Worm (Caenorhabditis elegans) whole organism, young adult: ENCODE results near the gene degt-1.

ENCODE experiments used
- B0019.2 ChIP-seq: fragments of 200-800 bp; sonication (Bioruptor generic); conservative IDR thresholded peaks from 2 replicates; pipeline ENCODE4 v1.3.6; 2022; ENCODE audit warnings: missing genetic modification reagents, missing genetic modification characterization, missing compliant biosample characterization
- F22D6.2 ChIP-seq: sonication (generic microtip); optimal IDR thresholded peaks from 2 replicates; lab custom pipeline; 2016; ENCODE audit warnings: mild to moderate bottlenecking, missing genetic modification characterization, missing compliant biosample characterization
- F37B4.10 ChIP-seq: fragments of 200-800 bp; sonication (Bioruptor generic); IDR thresholded peaks from 2 replicates; pipeline ENCODE4 v1.3.6; 2022; ENCODE audit warnings: missing genetic modification characterization, missing compliant biosample characterization
- F49E8.2 ChIP-seq: sonication (generic microtip); optimal IDR thresholded peaks from 3 replicates; lab custom pipeline; 2017; ENCODE audit warnings: missing genetic modification characterization, mild to moderate bottlenecking, missing compliant biosample characterization, antibody characterized with exemption, moderate library complexity; ENCODE audit not compliant: insufficient read depth
- F57A8.1 ChIP-seq: fragments of 200-800 bp; sonication (Bioruptor generic); optimal IDR thresholded peaks from 2 replicates; lab custom pipeline; 2018; ENCODE audit warnings: mild to moderate bottlenecking, missing genetic modification characterization, moderate library complexity, missing compliant biosample characterization
- F57C9.4 ChIP-seq: sonication (generic microtip); optimal IDR thresholded peaks from 2 replicates; lab custom pipeline; 2017; ENCODE audit warnings: mild to moderate bottlenecking, missing genetic modification characterization, missing compliant biosample characterization
- K12H6.12 ChIP-seq: fragments of 200-800 bp; sonication (Bioruptor generic); optimal IDR thresholded peaks from 2 replicates; lab custom pipeline; 2018; ENCODE audit warnings: mild to moderate bottlenecking, missing genetic modification characterization, missing compliant biosample characterization
- Y56A3A.18 ChIP-seq: fragments of 200-800 bp; sonication (Bioruptor generic); IDR thresholded peaks from 2 replicates; pipeline ENCODE4 v1.3.6; 2022; ENCODE audit warnings: missing genetic modification reagents, missing genetic modification characterization, missing compliant biosample characterization
- cebp-1 ChIP-seq, 2 experiments: fragments of 200-800 bp in 1 of 2; sonication (Bioruptor generic) in 1 of 2; sonication (generic microtip) in 1 of 2; IDR thresholded peaks in 1 of 2; optimal IDR thresholded peaks in 1 of 2; 2 replicates each; pipeline versions ENCODE4 v1.3.6 to Lab custom; 2017 to 2022; ENCODE audit warnings: missing compliant biosample characterization in 2 of 2, missing genetic modification characterization in 2 of 2, mild to moderate bottlenecking in 1 of 2, missing genetic modification reagents in 1 of 2, moderate library complexity in 1 of 2
- cebp-2 ChIP-seq: fragments of 200-800 bp; sonication (Bioruptor generic); IDR thresholded peaks from 2 replicates; pipeline ENCODE4 v1.3.6; 2022; ENCODE audit warnings: missing genetic modification characterization, missing compliant biosample characterization
- ceh-100 ChIP-seq: fragments of 200-800 bp; sonication (Bioruptor generic); IDR thresholded peaks from 2 replicates; pipeline ENCODE4 v1.3.6; 2022; ENCODE audit warnings: missing genetic modification reagents, missing genetic modification characterization, missing compliant biosample characterization
- ceh-40 ChIP-seq: fragments of 200-800 bp; sonication (Bioruptor generic); IDR thresholded peaks from 2 replicates; pipeline ENCODE4 v1.3.6; 2022; ENCODE audit warnings: missing genetic modification characterization, missing compliant biosample characterization
- ceh-79 ChIP-seq: sonication (generic microtip); optimal IDR thresholded peaks from 2 replicates; lab custom pipeline; 2017; ENCODE audit warnings: mild to moderate bottlenecking, missing genetic modification characterization, missing compliant biosample characterization
- ceh-91 ChIP-seq: fragments of 200-800 bp; sonication (Bioruptor generic); IDR thresholded peaks from 2 replicates; pipeline ENCODE4 v1.3.6; 2022; ENCODE audit warnings: missing genetic modification reagents, missing genetic modification characterization, missing compliant biosample characterization
- die-1 ChIP-seq: sonication (generic microtip); optimal IDR thresholded peaks from 2 replicates; lab custom pipeline; 2016; ENCODE audit warnings: missing genotype, mild to moderate bottlenecking, missing genetic modification characterization, missing compliant biosample characterization
- dpff-1 ChIP-seq: sonication (generic microtip); optimal IDR thresholded peaks from 2 replicates; lab custom pipeline; 2017; ENCODE audit warnings: mild to moderate bottlenecking, missing genetic modification characterization, missing compliant biosample characterization
- dpl-1 ChIP-seq: fragments of 150-350 bp; optimal IDR thresholded peaks from 2 replicates; lab custom pipeline; 2014; ENCODE audit warnings: missing biosample characterization, missing genetic modification reagents, missing genetic modification characterization
- gei-17 ChIP-seq: fragments of 200-800 bp; sonication (Bioruptor generic); optimal IDR thresholded peaks from 2 replicates; lab custom pipeline; 2018; ENCODE audit warnings: mild to moderate bottlenecking, missing genetic modification characterization, missing compliant biosample characterization
- hlh-12 ChIP-seq: sonication (generic microtip); optimal IDR thresholded peaks from 2 replicates; lab custom pipeline; 2016; ENCODE audit warnings: missing genetic modification characterization, missing compliant biosample characterization
- hlh-26 ChIP-seq: fragments of 200-800 bp; sonication (Bioruptor generic); conservative IDR thresholded peaks from 2 replicates; pipeline ENCODE4 v1.3.6; 2022; ENCODE audit warnings: missing genetic modification reagents, missing genetic modification characterization, missing compliant biosample characterization
- hrde-1 ChIP-seq: sonication (generic microtip); optimal IDR thresholded peaks from 2 replicates; lab custom pipeline; 2016; ENCODE audit warnings: missing genetic modification characterization, mild to moderate bottlenecking, missing compliant biosample characterization, moderate library complexity, missing genotype, missing genetic modification reagents, borderline replicate concordance
- let-607 ChIP-seq, 2 experiments: fragments of 200-800 bp in 1 of 2; sonication (Bioruptor generic) in 1 of 2; sonication (generic microtip) in 1 of 2; optimal IDR thresholded peaks; 2 replicates each; lab custom pipeline; 2016 to 2018; ENCODE audit warnings: mild to moderate bottlenecking in 2 of 2, missing compliant biosample characterization in 2 of 2, missing genetic modification characterization in 2 of 2, moderate library complexity in 2 of 2, missing genotype in 1 of 2
- lin-35 ChIP-seq, 3 experiments: fragments of 150-350 bp in 2 of 3; sonication (generic microtip) in 1 of 3; optimal IDR thresholded peaks; 2 replicates each; lab custom pipeline; 2014 to 2018; ENCODE audit warnings: missing biosample characterization in 3 of 3, missing genetic modification characterization in 3 of 3, missing genetic modification reagents in 3 of 3
- lin-54 ChIP-seq: fragments of 200-800 bp; sonication (Bioruptor generic); optimal IDR thresholded peaks from 2 replicates; lab custom pipeline; 2018; ENCODE audit warnings: mild to moderate bottlenecking, missing genetic modification characterization, missing compliant biosample characterization
- lir-1 ChIP-seq: fragments of 200-800 bp; sonication (Bioruptor generic); conservative IDR thresholded peaks from 2 replicates; pipeline ENCODE4 v1.3.6; 2022; ENCODE audit warnings: missing genetic modification reagents, missing genetic modification characterization, missing compliant biosample characterization
- lsy-27 ChIP-seq: sonication (generic microtip); optimal IDR thresholded peaks from 2 replicates; lab custom pipeline; 2017; ENCODE audit warnings: missing genetic modification characterization, mild to moderate bottlenecking, missing compliant biosample characterization, antibody characterized with exemption, missing genotype, borderline replicate concordance; ENCODE audit not compliant: insufficient read depth
- mel-28 ChIP-seq: sonication (generic microtip); optimal IDR thresholded peaks from 2 replicates; lab custom pipeline; 2016; ENCODE audit warnings: borderline replicate concordance, mild to moderate bottlenecking, missing genetic modification characterization, missing compliant biosample characterization
- nfyb-1 ChIP-seq: fragments of 200-800 bp; sonication (Bioruptor generic); IDR thresholded peaks from 2 replicates; pipeline ENCODE4 v1.3.6; 2022; ENCODE audit warnings: missing genetic modification reagents, missing genetic modification characterization, missing compliant biosample characterization
- nhr-80 ChIP-seq: sonication (generic microtip); optimal IDR thresholded peaks from 2 replicates; lab custom pipeline; 2016; ENCODE audit warnings: missing genetic modification characterization, missing compliant biosample characterization
- nhr-90 ChIP-seq: sonication (generic microtip); optimal IDR thresholded peaks from 2 replicates; lab custom pipeline; 2016; ENCODE audit warnings: missing genotype, mild to moderate bottlenecking, missing genetic modification characterization, missing compliant biosample characterization
- sea-2 ChIP-seq: fragments of 200-800 bp; sonication (Bioruptor generic); IDR thresholded peaks from 2 replicates; pipeline ENCODE4 v1.3.6; 2022; ENCODE audit warnings: missing genetic modification characterization, missing compliant biosample characterization
- somi-1 ChIP-seq: fragments of 200-800 bp; sonication (Bioruptor generic); optimal IDR thresholded peaks from 2 replicates; lab custom pipeline; 2018; ENCODE audit warnings: mild to moderate bottlenecking, missing genetic modification characterization, missing compliant biosample characterization
- sptf-2 ChIP-seq: fragments of 200-800 bp; sonication (Bioruptor generic); optimal IDR thresholded peaks from 2 replicates; lab custom pipeline; 2018; ENCODE audit warnings: mild to moderate bottlenecking, missing genetic modification characterization, missing compliant biosample characterization

Gene degt-1

DNA sequence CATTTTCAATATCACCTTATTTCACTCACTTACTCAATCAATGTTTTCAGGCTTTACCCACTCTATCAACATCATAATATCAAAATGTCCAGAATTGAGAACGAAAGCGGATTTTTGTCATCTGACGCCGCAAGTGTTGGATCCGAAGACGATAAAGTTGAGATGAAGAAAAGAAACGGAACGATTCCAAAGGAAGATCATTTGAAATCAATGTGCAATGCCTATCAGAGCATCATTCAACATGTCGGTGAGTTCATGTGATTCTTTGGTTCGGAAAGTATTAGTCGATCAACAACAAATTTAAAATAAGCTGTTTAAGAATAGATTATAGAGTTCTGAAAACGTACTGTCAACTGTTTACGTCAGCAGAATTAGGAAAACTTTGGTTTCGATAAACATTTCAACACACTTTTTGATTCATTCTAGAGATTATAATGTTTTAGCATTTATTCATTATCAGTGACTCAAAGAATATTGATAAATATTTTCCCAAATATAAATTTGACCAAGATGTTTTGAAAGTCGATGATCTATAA lies 24.8 kb downstream of the degt-1 start, which contains the start of gene cat-4:
TSS of gene cat-4 (plus strand) at position 51 of the 536 bp plus-strand sequence.
- no peak for TF ChIP-seq somi-1
- peak; percentile 31 for TF ChIP-seq nhr-80 (tag; lab: Kevin White, UChicago)
- no peak for TF ChIP-seq lsy-27 (tag; lab: Kevin White, UChicago)

DNA sequence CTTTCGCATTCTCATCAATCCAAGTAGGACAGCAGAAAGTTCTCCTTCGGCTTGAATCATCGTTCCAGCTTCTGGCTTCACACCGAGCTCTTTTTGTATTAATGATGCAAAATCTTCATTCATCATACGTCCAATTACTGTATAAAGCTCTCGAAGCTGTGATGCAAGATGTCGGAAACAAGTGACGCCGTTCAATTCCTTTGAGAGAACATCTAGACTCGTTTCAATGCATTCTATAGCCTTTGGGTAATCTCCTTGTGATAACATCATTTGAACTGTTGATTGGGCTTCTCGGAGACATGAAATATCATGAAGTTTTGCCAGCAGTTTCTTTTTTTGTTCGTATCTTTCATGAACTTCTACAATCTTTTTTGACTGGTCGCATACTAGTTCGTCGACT lies 28.4 kb downstream of the degt-1 start:
- TF ChIP-seq nhr-90 (no peak), F57A8.1 (GFP tag; lab: Kevin White, UChicago) (no peak), K12H6.12 (tag; lab: Kevin White, UChicago) (no peak), ceh-79 (tag; lab: Kevin White, UChicago) (no peak), lin-54 (GFP tag; lab: Kevin White, UChicago) (no peak), hlh-12 (tag; lab: Kevin White, UChicago) (no peak), Y56A3A.18 (GFP tag; lab: Robert Waterston, UW) (no peak), lir-1 (no peak), nfyb-1 (GFP tag; lab: Robert Waterston, UW) (no peak), hrde-1 (tag; lab: Kevin White, UChicago) (no peak), mel-28 (tag; lab: Kevin White, UChicago) (no peak), dpff-1 (tag; lab: Kevin White, UChicago) (no peak), F37B4.10 (GFP tag; lab: Robert Waterston, UW) (no peak), somi-1 (no peak), hlh-26 (GFP tag; lab: Robert Waterston, UW) (no peak)

DNA sequence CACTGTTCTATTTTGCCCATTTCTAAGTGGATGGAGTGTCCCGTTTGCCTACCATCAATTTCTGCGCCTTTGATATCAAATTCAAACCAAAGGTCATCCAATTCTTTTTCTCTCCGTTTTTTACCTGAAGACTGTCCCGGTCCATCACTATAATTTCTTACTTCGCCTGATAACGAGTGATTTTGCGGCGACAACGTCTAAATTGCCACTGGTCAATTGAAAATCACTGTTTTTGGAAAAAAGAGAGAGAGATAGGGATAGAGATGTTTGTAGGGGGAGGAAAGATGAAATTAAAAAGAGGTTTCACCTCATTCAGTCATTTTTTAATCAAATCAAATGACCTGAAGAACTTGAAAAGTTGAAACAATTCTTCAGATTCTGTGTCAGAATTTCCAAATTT lies 31.4 kb downstream of the degt-1 start:
- TF ChIP-seq F22D6.2 (tag; lab: Kevin White, UChicago), result no peak
- no peak for TF ChIP-seq cebp-1 (GFP tag; IDR thresholded peaks at IDR 0.05; lab: Robert Waterston, UW)
- no peak for TF ChIP-seq cebp-1 (tag; optimal IDR thresholded peaks at IDR 0.05; lab: Kevin White, UChicago)
- no peak for TF ChIP-seq ceh-91 (GFP tag; lab: Robert Waterston, UW)
- no peak for TF ChIP-seq ceh-40 (GFP tag; lab: Robert Waterston, UW)
- TF ChIP-seq die-1 (tag; lab: Kevin White, UChicago), result no peak
- TF ChIP-seq F57C9.4 (tag; lab: Kevin White, UChicago), result no peak
- TF ChIP-seq ceh-100 (GFP tag; lab: Robert Waterston, UW), result no peak
- no peak for TF ChIP-seq let-607 (tag; optimal IDR thresholded peaks at IDR 0.05; lab: Kevin White, UChicago)

DNA sequence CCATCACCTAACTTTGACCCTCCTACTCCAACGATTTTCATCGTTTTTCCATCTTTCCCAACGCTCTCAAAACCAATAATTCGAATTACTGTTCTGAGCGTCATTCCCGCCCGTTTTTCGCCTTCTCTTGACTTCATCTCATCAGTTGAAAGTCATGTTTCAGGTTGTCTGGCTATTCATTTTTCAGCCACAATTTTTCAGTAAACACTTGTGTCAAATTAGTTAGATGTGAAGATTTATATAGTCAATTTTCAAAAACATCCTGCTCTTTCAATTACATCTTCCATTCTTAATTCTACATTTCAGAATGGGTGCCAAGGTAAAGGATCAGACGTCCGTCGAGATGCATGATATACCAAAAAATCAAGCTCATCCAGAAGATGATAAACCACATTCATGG lies 32.5 kb downstream of the degt-1 start, which contains the start of gene del-6:
TSS of gene del-6 (plus strand) at position 301 of the 400 bp plus-strand sequence.
- TF ChIP-seq somi-1 (no peak), B0019.2 (GFP tag; lab: Robert Waterston, UW) (no peak), sptf-2 (GFP tag; lab: Kevin White, UChicago) (no peak), cebp-2 (GFP tag; lab: Robert Waterston, UW) (no peak), F37B4.10 (GFP tag; lab: Robert Waterston, UW) (no peak), ceh-40 (GFP tag; lab: Robert Waterston, UW) (no peak), dpl-1 (no peak), sea-2 (GFP tag; lab: Robert Waterston, UW) (no peak), lin-35 (GFP tag; optimal IDR thresholded peaks at IDR 0.05; lab: Kevin White, UChicago) (no peak), gei-17 (GFP tag; lab: Kevin White, UChicago) (no peak), F49E8.2 (tag; lab: Kevin White, UChicago) (no peak)
